Fruit fly (Drosophila melanogaster) whole organism, embryonic: ENCODE data around the gene CG6425.

Experiments
- Bgb ChIP-seq: fragments of 200-800 bp; sonication (Bioruptor generic); IDR thresholded peaks from 2 replicates; pipeline ENCODE4 v1.3.6; 2022; ENCODE audit warnings: missing biosample characterization, missing genetic modification characterization; ENCODE audit not compliant: partially characterized antibody
- CG11723 ChIP-seq: fragments of 200-800 bp; sonication (Bioruptor generic); optimal IDR thresholded peaks from 2 replicates; lab custom pipeline; 2017; ENCODE audit warnings: missing biosample characterization, mild to moderate bottlenecking, missing genetic modification characterization
- CG12071 ChIP-seq: fragments of 200-800 bp; sonication (Bioruptor generic); optimal IDR thresholded peaks from 3 replicates; lab custom pipeline; 2018; ENCODE audit warnings: missing biosample characterization, mild to moderate bottlenecking, missing genetic modification characterization
- CG14050 ChIP-seq: fragments of 200-800 bp; sonication (Bioruptor generic); IDR thresholded peaks from 3 replicates; pipeline ENCODE4 v1.3.6; 2022; ENCODE audit warnings: missing biosample characterization, missing genetic modification characterization
- CG15696 ChIP-seq: fragments of 200-800 bp; sonication (Bioruptor generic); optimal IDR thresholded peaks from 2 replicates; lab custom pipeline; 2019; ENCODE audit warnings: missing biosample characterization, mild to moderate bottlenecking, missing genetic modification characterization, moderate library complexity
- CG1602 ChIP-seq: fragments of 200-800 bp; sonication (Bioruptor generic); optimal IDR thresholded peaks from 3 replicates; lab custom pipeline; 2016; ENCODE audit warnings: missing biosample characterization, missing genetic modification characterization
- CG16779 ChIP-seq: fragments of 200-800 bp; sonication (Bioruptor generic); IDR thresholded peaks from 2 replicates; pipeline ENCODE4 v1.3.6; 2022; ENCODE audit warnings: missing biosample characterization, missing genetic modification characterization
- CG17361 ChIP-seq: fragments of 200-800 bp; sonication (Bioruptor generic); IDR thresholded peaks from 3 replicates; pipeline ENCODE4 v1.3.6; 2022; ENCODE audit warnings: missing biosample characterization, missing genetic modification characterization
- CG17912 ChIP-seq: fragments of 200-800 bp; sonication (Bioruptor generic); optimal IDR thresholded peaks from 2 replicates; lab custom pipeline; 2018; ENCODE audit warnings: missing biosample characterization, mild to moderate bottlenecking, missing genetic modification characterization
- CG18262 ChIP-seq: fragments of 200-800 bp; optimal IDR thresholded peaks from 3 replicates; lab custom pipeline; 2019; ENCODE audit warnings: missing biosample characterization, mild to moderate bottlenecking, missing genetic modification characterization, moderate library complexity
- CG2120 ChIP-seq: fragments of 200-800 bp; sonication (Bioruptor generic); optimal IDR thresholded peaks from 3 replicates; lab custom pipeline; 2016; ENCODE audit warnings: missing biosample characterization, missing genetic modification characterization
- CG2129 ChIP-seq: fragments of 200-800 bp; sonication (Bioruptor generic); IDR thresholded peaks from 2 replicates; pipeline ENCODE4 v1.3.6; 2022; ENCODE audit warnings: missing biosample characterization, missing genetic modification characterization; ENCODE audit not compliant: partially characterized antibody
- CG2678 ChIP-seq: fragments of 200-800 bp; sonication (Bioruptor generic); optimal IDR thresholded peaks from 3 replicates; lab custom pipeline; 2019; ENCODE audit warnings: missing biosample characterization, mild to moderate bottlenecking, missing genetic modification characterization, moderate library complexity
- CG31441 ChIP-seq: fragments of 200-800 bp; sonication (Bioruptor generic); IDR thresholded peaks from 2 replicates; pipeline ENCODE4 v1.3.6; 2022; ENCODE audit warnings: missing biosample characterization, missing genetic modification characterization
- CG3163 ChIP-seq: fragments of 200-800 bp; sonication (Bioruptor generic); optimal IDR thresholded peaks from 3 replicates; lab custom pipeline; 2016; ENCODE audit warnings: missing biosample characterization, missing genetic modification characterization
- CG6175 ChIP-seq: fragments of 200-800 bp; sonication (Bioruptor generic); IDR thresholded peaks from 3 replicates; pipeline ENCODE4 v1.3.6; 2022; ENCODE audit warnings: missing biosample characterization, missing genetic modification characterization
- CG7556 ChIP-seq: fragments of 200-800 bp; sonication (Bioruptor generic); optimal IDR thresholded peaks from 2 replicates; lab custom pipeline; 2017; ENCODE audit warnings: missing biosample characterization, mild to moderate bottlenecking, missing genetic modification characterization
- CG8290 ChIP-seq, 3 experiments: fragments of 200-800 bp; sonication (Bioruptor generic); optimal IDR thresholded peaks; 2 replicates each; lab custom pipeline; 2016 to 2019; ENCODE audit warnings: missing biosample characterization in 3 of 3, missing genetic modification characterization in 3 of 3, mild to moderate bottlenecking in 2 of 3, moderate library complexity in 1 of 3
- CG8924 ChIP-seq: fragments of 200-800 bp; optimal IDR thresholded peaks from 3 replicates; lab custom pipeline; 2019; ENCODE audit warnings: missing biosample characterization, mild to moderate bottlenecking, missing genetic modification characterization, moderate library complexity
- CTCF ChIP-seq: fragments of 200-800 bp; sonication (Bioruptor generic); optimal IDR thresholded peaks from 2 replicates; lab custom pipeline; 2017; ENCODE audit warnings: missing biosample characterization, mild to moderate bottlenecking, missing genetic modification characterization, moderate library complexity
- Dek ChIP-seq: fragments of 200-800 bp; sonication (Bioruptor generic); optimal IDR thresholded peaks from 3 replicates; lab custom pipeline; 2019; ENCODE audit warnings: missing biosample characterization, mild to moderate bottlenecking, missing genetic modification characterization, moderate library complexity
- E2f2 ChIP-seq: fragments of 200-800 bp; sonication (Bioruptor generic); IDR thresholded peaks from 2 replicates; pipeline ENCODE4 v1.3.6; 2022; ENCODE audit warnings: missing biosample characterization, missing genetic modification characterization
- HLH4C ChIP-seq: fragments of 200-800 bp; sonication (Bioruptor generic); IDR thresholded peaks from 3 replicates; pipeline ENCODE4 v1.3.6; 2022; ENCODE audit warnings: missing biosample characterization, missing genetic modification characterization; ENCODE audit not compliant: partially characterized antibody
- Hand ChIP-seq: fragments of 200-800 bp; sonication (Bioruptor generic); optimal IDR thresholded peaks from 2 replicates; lab custom pipeline; 2017; ENCODE audit warnings: mild to moderate bottlenecking, missing biosample characterization, missing genetic modification reagents, missing genetic modification characterization
- Hr51 ChIP-seq, 2 experiments: fragments of 200-800 bp; sonication (Bioruptor generic); optimal IDR thresholded peaks; 2 replicates in 1 of 2; 3 replicates in 1 of 2; lab custom pipeline; 2016 to 2018; ENCODE audit warnings: missing biosample characterization in 2 of 2, missing genetic modification characterization in 2 of 2, mild to moderate bottlenecking in 1 of 2, moderate library complexity in 1 of 2
- Lpt ChIP-seq: fragments of >200 bp; optimal IDR thresholded peaks from 2 replicates; lab custom pipeline; 2018; ENCODE audit warnings: missing biosample characterization, missing genetic modification characterization
- Mad ChIP-seq: fragments of 200-800 bp; sonication (Bioruptor generic); optimal IDR thresholded peaks from 2 replicates; lab custom pipeline; 2016; ENCODE audit warnings: missing biosample characterization, missing genetic modification characterization
- Neu2 ChIP-seq: fragments of 200-800 bp; sonication (Bioruptor generic); optimal IDR thresholded peaks from 3 replicates; lab custom pipeline; 2016; ENCODE audit warnings: missing biosample characterization, missing genetic modification characterization, borderline replicate concordance
- Oaz ChIP-seq: fragments of 200-800 bp; sonication (Bioruptor generic); IDR thresholded peaks from 2 replicates; pipeline ENCODE4 v1.3.6; 2022; ENCODE audit warnings: missing biosample characterization, missing genetic modification characterization
- Sry-δ ChIP-seq: fragments of 200-800 bp; sonication (Bioruptor generic); optimal IDR thresholded peaks from 2 replicates; lab custom pipeline; 2016; ENCODE audit warnings: missing biosample characterization, missing genetic modification characterization
- al ChIP-seq: fragments of 200-800 bp; sonication (Bioruptor generic); IDR thresholded peaks from 2 replicates; pipeline ENCODE4 v1.3.6; 2022; ENCODE audit warnings: missing biosample characterization, missing genetic modification characterization
- ara ChIP-seq: fragments of 200-800 bp; sonication (Bioruptor generic); IDR thresholded peaks from 2 replicates; pipeline ENCODE4 v1.3.6; 2022; ENCODE audit warnings: missing biosample characterization, missing genetic modification characterization
- cad ChIP-seq: fragments of >200 bp; optimal IDR thresholded peaks from 2 replicates; lab custom pipeline; 2017; ENCODE audit warnings: missing biosample characterization, missing genetic modification characterization
- caup ChIP-seq: fragments of 200-800 bp; sonication (Bioruptor generic); optimal IDR thresholded peaks from 3 replicates; lab custom pipeline; 2017; ENCODE audit warnings: missing biosample characterization, mild to moderate bottlenecking, missing genetic modification characterization, moderate library complexity; ENCODE audit not compliant: severe bottlenecking
- dati ChIP-seq: fragments of 200-800 bp; sonication (Bioruptor generic); IDR thresholded peaks from 2 replicates; pipeline ENCODE4 v1.3.6; 2022; ENCODE audit warnings: missing biosample characterization, missing genetic modification characterization
- ewg ChIP-seq: fragments of 200-800 bp; sonication (Bioruptor generic); optimal IDR thresholded peaks from 3 replicates; lab custom pipeline; 2017; ENCODE audit warnings: mild to moderate bottlenecking, missing biosample characterization, missing genetic modification reagents, missing genetic modification characterization
- fd96Cb ChIP-seq: fragments of 200-800 bp; sonication (Bioruptor generic); optimal IDR thresholded peaks from 2 replicates; lab custom pipeline; 2018; ENCODE audit warnings: missing biosample characterization, mild to moderate bottlenecking, missing genetic modification characterization, moderate library complexity
- gce ChIP-seq: fragments of 200-800 bp; sonication (Bioruptor generic); IDR thresholded peaks from 3 replicates; pipeline ENCODE4 v1.3.6; 2022; ENCODE audit warnings: missing biosample characterization, missing genetic modification characterization
- grau ChIP-seq: fragments of 200-800 bp; optimal IDR thresholded peaks from 3 replicates; lab custom pipeline; 2019; ENCODE audit warnings: missing biosample characterization, mild to moderate bottlenecking, missing genetic modification characterization, moderate library complexity
- gsb ChIP-seq: fragments of 200-800 bp; sonication (Bioruptor generic); IDR thresholded peaks from 2 replicates; pipeline ENCODE4 v1.3.6; 2022; ENCODE audit warnings: missing biosample characterization, missing genetic modification characterization
- hbn ChIP-seq: fragments of 200-800 bp; sonication (Bioruptor generic); IDR thresholded peaks from 2 replicates; pipeline ENCODE4 v1.3.6; 2022; ENCODE audit warnings: missing biosample characterization, missing genetic modification characterization; ENCODE audit not compliant: partially characterized antibody
- kay ChIP-seq: fragments of 200-800 bp; sonication (Bioruptor generic); optimal IDR thresholded peaks from 2 replicates; lab custom pipeline; 2016; ENCODE audit warnings: missing biosample characterization, missing genetic modification characterization
- lab ChIP-seq: fragments of 200-800 bp; sonication (Bioruptor generic); optimal IDR thresholded peaks from 3 replicates; lab custom pipeline; 2017; ENCODE audit warnings: missing biosample characterization, missing genetic modification characterization, mild to moderate bottlenecking, moderate library complexity, missing genetic modification reagents
- lilli ChIP-seq: fragments of 200-800 bp; sonication (Bioruptor generic); optimal IDR thresholded peaks from 3 replicates; lab custom pipeline; 2016; ENCODE audit warnings: missing biosample characterization, missing genetic modification characterization
- pb ChIP-seq: fragments of 200-800 bp; sonication (Bioruptor generic); optimal IDR thresholded peaks from 3 replicates; lab custom pipeline; 2016; ENCODE audit warnings: missing biosample characterization, missing genetic modification characterization
- pho ChIP-seq: fragments of 200-800 bp; sonication (Bioruptor generic); optimal IDR thresholded peaks from 2 replicates; lab custom pipeline; 2016; ENCODE audit warnings: missing biosample characterization, missing genetic modification characterization
- row ChIP-seq: fragments of 200-800 bp; sonication (Bioruptor generic); IDR thresholded peaks from 3 replicates; pipeline ENCODE4 v1.3.6; 2022; ENCODE audit warnings: missing biosample characterization, missing genetic modification characterization
- sim ChIP-seq: fragments of 200-800 bp; sonication (Bioruptor generic); IDR thresholded peaks from 2 replicates; pipeline ENCODE4 v1.3.6; 2022; ENCODE audit warnings: missing biosample characterization, missing genetic modification characterization
- slbo ChIP-seq: fragments of 200-800 bp; sonication (Bioruptor generic); IDR thresholded peaks from 2 replicates; pipeline ENCODE4 v1.3.6; 2022; ENCODE audit warnings: missing biosample characterization, missing genetic modification characterization
- toy ChIP-seq: fragments of 200-800 bp; sonication (Bioruptor generic); IDR thresholded peaks from 2 replicates; pipeline ENCODE4 v1.3.6; 2022; ENCODE audit warnings: missing biosample characterization, missing genetic modification characterization
- zfh2 ChIP-seq: fragments of 200-800 bp; sonication (Bioruptor generic); optimal IDR thresholded peaks from 2 replicates; lab custom pipeline; 2016; ENCODE audit warnings: missing biosample characterization, missing genetic modification characterization

CG6425 gene

DNA sequence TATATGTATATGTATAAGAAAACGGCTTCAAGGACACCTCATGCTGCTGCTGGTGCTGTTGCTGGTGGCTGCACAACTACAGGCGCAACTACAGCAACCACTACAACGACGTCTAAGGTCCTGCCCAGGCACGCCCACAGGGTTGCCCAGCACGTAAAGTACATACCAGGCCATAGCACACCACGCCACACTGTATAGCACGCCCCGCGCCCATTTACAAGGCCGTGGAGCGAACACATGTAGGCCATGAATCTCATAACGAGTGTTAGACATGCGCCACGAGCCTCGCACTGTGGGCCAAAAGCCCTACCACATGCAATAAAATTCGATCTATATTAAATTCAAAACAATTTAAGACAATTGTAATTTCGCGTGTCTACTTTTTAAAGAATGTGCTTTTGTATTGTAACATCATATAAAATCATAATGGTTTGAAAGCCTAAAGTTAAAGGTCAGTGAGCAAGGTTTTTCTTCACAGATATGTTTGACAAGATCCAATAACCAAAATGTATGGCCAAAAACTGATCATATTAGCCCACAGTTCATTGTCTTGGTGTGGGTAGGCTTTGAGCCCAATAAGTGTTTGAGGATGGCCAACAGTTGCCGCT lies 45.6 kb downstream of the CG6425 start (continued):
- TF ChIP-seq pb (GFP tag; lab: Kevin White, UChicago): no peak
- TF ChIP-seq CG12071: no peak
- TF ChIP-seq HLH4C (GFP tag; lab: Robert Waterston, UW): no peak
- no peak for TF ChIP-seq dati (GFP tag; lab: Robert Waterston, UW)
- TF ChIP-seq CG2129 (GFP tag; lab: Robert Waterston, UW): no peak
- peak; percentile 33 for TF ChIP-seq grau
- TF ChIP-seq E2f2: no peak
- TF ChIP-seq Hr51 (GFP tag; optimal IDR thresholded peaks at IDR 0.05; lab: Kevin White, UChicago): peak in 1 of 2 experiments; percentile 26
- TF ChIP-seq CG8290 (GFP tag; optimal IDR thresholded peaks at IDR 0.05; lab: Kevin White, UChicago): no peak
- TF ChIP-seq CG8290 (tag; optimal IDR thresholded peaks at IDR 0.05; lab: Kevin White, UChicago): no peak
- TF ChIP-seq CG2678 (tag; lab: Kevin White, UChicago): peak; percentile 66
- no peak for TF ChIP-seq cad (GFP tag; lab: Kevin White, UChicago)
- TF ChIP-seq CG11723 (GFP tag; lab: Kevin White, UChicago): no peak
- TF ChIP-seq CG3163 (GFP tag; lab: Kevin White, UChicago): no peak
- no peak for TF ChIP-seq CG18262
- no peak for TF ChIP-seq hbn (GFP tag; lab: Robert Waterston, UW)
- TF ChIP-seq CG17912 (GFP tag; lab: Kevin White, UChicago): no peak
- no peak for TF ChIP-seq lilli (GFP tag; lab: Kevin White, UChicago)
- TF ChIP-seq CG2120: peak; percentile 29
- TF ChIP-seq zfh2 (GFP tag; lab: Kevin White, UChicago): no peak
- TF ChIP-seq CG14050 (GFP tag; lab: Robert Waterston, UW): no peak
- TF ChIP-seq Sry-δ (GFP tag; lab: Kevin White, UChicago): no peak
- no peak for TF ChIP-seq pho (GFP tag; lab: Kevin White, UChicago)
- no peak for TF ChIP-seq gce (GFP tag; lab: Robert Waterston, UW)
- no peak for TF ChIP-seq ewg
- TF ChIP-seq CG17361 (GFP tag; lab: Robert Waterston, UW): no peak
- no peak for TF ChIP-seq CG8924 (tag; lab: Kevin White, UChicago)
- TF ChIP-seq ara: no peak
- no peak for TF ChIP-seq CG6175 (GFP tag; lab: Robert Waterston, UW)
- TF ChIP-seq caup: peak; percentile 11
- TF ChIP-seq kay (GFP tag; lab: Kevin White, UChicago): no peak
- no peak for TF ChIP-seq sim (GFP tag; lab: Robert Waterston, UW)
- TF ChIP-seq Oaz (GFP tag; lab: Robert Waterston, UW): no peak
- TF ChIP-seq CG31441 (GFP tag; lab: Robert Waterston, UW): no peak
- TF ChIP-seq al: no peak
- TF ChIP-seq Neu2 (GFP tag; lab: Kevin White, UChicago): no peak
- no peak for TF ChIP-seq Lpt
- no peak for TF ChIP-seq Dek (tag; lab: Kevin White, UChicago)
- TF ChIP-seq gsb: no peak
- TF ChIP-seq CG15696 (tag; lab: Kevin White, UChicago): no peak
- no peak for TF ChIP-seq Bgb (GFP tag; lab: Robert Waterston, UW)
- peak; percentile 60 for TF ChIP-seq lab (GFP tag; lab: Kevin White, UChicago)
- no peak for TF ChIP-seq toy (GFP tag; lab: Robert Waterston, UW)
- 0 out of 3 replicates have a peak, but pooled peaks have one; percentile 30 for TF ChIP-seq row (GFP tag; lab: Robert Waterston, UW)
- TF ChIP-seq CG16779 (GFP tag; lab: Robert Waterston, UW): no peak
- peak; percentile 27 for TF ChIP-seq Hand (GFP tag; lab: Kevin White, UChicago)
- no peak for TF ChIP-seq CTCF (GFP tag; lab: Kevin White, UChicago)
- no peak for TF ChIP-seq slbo
- peak; percentile 55 for TF ChIP-seq CG7556 (GFP tag; lab: Kevin White, UChicago)
- no peak for TF ChIP-seq CG1602 (GFP tag; lab: Kevin White, UChicago)
- TF ChIP-seq Mad: no peak
- TF ChIP-seq fd96Cb (tag; lab: Kevin White, UChicago): no peak
